Worm (Caenorhabditis elegans): ENCODE results near the gene cnd-1.

ce11 chrIII:5264813-5265212 is 20.4 kb upstream of the cnd-1 start, which contains the start of gene gro-1:
- no peak for TF ChIP-seq nhr-11 (tag; optimal IDR thresholded peaks at IDR 0.05)
- no peak for TF ChIP-seq che-1 (tag; optimal IDR thresholded peaks at IDR 0.05)
- TF ChIP-seq lin-11 (tag; optimal IDR thresholded peaks at IDR 0.05), result no peak
- no peak for TF ChIP-seq dve-1 (tag; optimal IDR thresholded peaks at IDR 0.05)
- no peak for TF ChIP-seq ama-1 (optimal IDR thresholded peaks at IDR 0.05)
- TF ChIP-seq sox-4 (tag; optimal IDR thresholded peaks at IDR 0.05), result no peak
- TF ChIP-seq tbx-2 (tag; optimal IDR thresholded peaks at IDR 0.05), result no peak
- TF ChIP-seq pag-3 (tag; optimal IDR thresholded peaks at IDR 0.05; ENCODE audit: borderline replicate concordance), result no peak
- TF ChIP-seq hlh-8 (tag; optimal IDR thresholded peaks at IDR 0.05), result no peak
- no peak for TF ChIP-seq ceh-30 (tag; optimal IDR thresholded peaks at IDR 0.05)

All from whole organism, late embryonic.